Fruit fly (Drosophila melanogaster) whole organism, embryonic: Measurements from ENCODE around the gene Gr32a.

ENCODE experiments used
- B-H2 ChIP-seq: fragments of 200-800 bp; sonication (Bioruptor generic); optimal IDR thresholded peaks from 2 replicates; lab custom pipeline; 2018; ENCODE audit warnings: missing biosample characterization, mild to moderate bottlenecking, missing genetic modification characterization
- CG10267 ChIP-seq: fragments of 200-800 bp; sonication (Bioruptor generic); optimal IDR thresholded peaks from 2 replicates; lab custom pipeline; 2018; ENCODE audit warnings: missing biosample characterization, mild to moderate bottlenecking, missing genetic modification characterization, moderate library complexity
- CG10543 ChIP-seq: fragments of 200-800 bp; sonication (Bioruptor generic); optimal IDR thresholded peaks from 3 replicates; lab custom pipeline; 2017; ENCODE audit warnings: missing biosample characterization, mild to moderate bottlenecking, missing genetic modification characterization, moderate library complexity
- CG15011 ChIP-seq: fragments of 200-800 bp; sonication (Bioruptor generic); optimal IDR thresholded peaks from 3 replicates; lab custom pipeline; 2018; ENCODE audit warnings: missing biosample characterization, mild to moderate bottlenecking, missing genetic modification characterization
- CG16779 ChIP-seq: fragments of 200-800 bp; sonication (Bioruptor generic); IDR thresholded peaks from 2 replicates; pipeline ENCODE4 v1.3.6; 2022; ENCODE audit warnings: missing biosample characterization, missing genetic modification characterization
- CG17802 ChIP-seq: fragments of 200-800 bp; sonication (Bioruptor generic); optimal IDR thresholded peaks from 2 replicates; lab custom pipeline; 2018; ENCODE audit warnings: missing biosample characterization, mild to moderate bottlenecking, missing genetic modification characterization, moderate library complexity
- CG30020 ChIP-seq: fragments of 200-800 bp; optimal IDR thresholded peaks from 2 replicates; lab custom pipeline; 2019; ENCODE audit warnings: missing biosample characterization, mild to moderate bottlenecking, missing genetic modification characterization, moderate library complexity
- CG3065 ChIP-seq: fragments of 200-800 bp; sonication (Bioruptor generic); optimal IDR thresholded peaks from 2 replicates; lab custom pipeline; 2016; ENCODE audit warnings: missing biosample characterization, missing genetic modification characterization
- CG3281 ChIP-seq: fragments of 200-800 bp; sonication (Bioruptor generic); optimal IDR thresholded peaks from 3 replicates; lab custom pipeline; 2017; ENCODE audit warnings: missing biosample characterization, mild to moderate bottlenecking, missing genetic modification characterization
- CG33213 ChIP-seq: fragments of 200-800 bp; sonication (Bioruptor generic); optimal IDR thresholded peaks from 3 replicates; lab custom pipeline; 2016; ENCODE audit warnings: missing biosample characterization, missing genetic modification characterization
- CG42726 ChIP-seq: fragments of 200-800 bp; sonication (Bioruptor generic); IDR thresholded peaks from 2 replicates; pipeline ENCODE4 v1.3.6; 2022; ENCODE audit warnings: missing biosample characterization, missing genetic modification characterization; ENCODE audit not compliant: partially characterized antibody
- CG4424 ChIP-seq: fragments of 200-800 bp; sonication (Bioruptor generic); optimal IDR thresholded peaks from 3 replicates; lab custom pipeline; 2016; ENCODE audit warnings: missing biosample characterization, missing genetic modification characterization
- CG4707 ChIP-seq: fragments of 200-800 bp; sonication (Bioruptor generic); optimal IDR thresholded peaks from 2 replicates; lab custom pipeline; 2018; ENCODE audit warnings: missing biosample characterization, mild to moderate bottlenecking, missing genetic modification characterization, moderate library complexity
- CG5953 ChIP-seq: fragments of 200-800 bp; sonication (Bioruptor generic); IDR thresholded peaks from 2 replicates; pipeline ENCODE4 v1.3.6; 2022; ENCODE audit warnings: missing biosample characterization, missing genetic modification characterization
- CG7556 ChIP-seq: fragments of 200-800 bp; sonication (Bioruptor generic); optimal IDR thresholded peaks from 2 replicates; lab custom pipeline; 2017; ENCODE audit warnings: missing biosample characterization, mild to moderate bottlenecking, missing genetic modification characterization
- CG7786 ChIP-seq: fragments of 200-800 bp; sonication (Bioruptor generic); optimal IDR thresholded peaks from 2 replicates; lab custom pipeline; 2016; ENCODE audit warnings: missing biosample characterization, missing genetic modification characterization
- CG7963 ChIP-seq: fragments of 200-800 bp; sonication (Bioruptor generic); IDR thresholded peaks from 3 replicates; pipeline ENCODE4 v1.3.6; 2022; ENCODE audit warnings: missing biosample characterization, missing genetic modification characterization; ENCODE audit not compliant: partially characterized antibody
- CG9215 ChIP-seq: fragments of 200-800 bp; sonication (Bioruptor generic); IDR thresholded peaks from 2 replicates; pipeline ENCODE4 v1.3.6; 2022; ENCODE audit warnings: missing biosample characterization, missing genetic modification characterization
- CG9797 ChIP-seq: fragments of 200-800 bp; sonication (Bioruptor generic); optimal IDR thresholded peaks from 3 replicates; lab custom pipeline; 2018; ENCODE audit warnings: missing biosample characterization, mild to moderate bottlenecking, missing genetic modification characterization
- CkIIα-i1 ChIP-seq: fragments of 200-800 bp; sonication (Bioruptor generic); IDR thresholded peaks from 2 replicates; pipeline ENCODE4 v1.3.6; 2022; ENCODE audit warnings: missing biosample characterization, missing genetic modification characterization
- D19B ChIP-seq: fragments of 200-800 bp; sonication (Bioruptor generic); optimal IDR thresholded peaks from 2 replicates; lab custom pipeline; 2017; ENCODE audit warnings: missing biosample characterization, mild to moderate bottlenecking, missing genetic modification characterization
- Dad ChIP-seq: fragments of 200-800 bp; sonication (Bioruptor generic); optimal IDR thresholded peaks from 3 replicates; lab custom pipeline; 2016; ENCODE audit warnings: missing biosample characterization, missing genetic modification characterization
- Dll ChIP-seq: fragments of 200-800 bp; sonication (Bioruptor generic); IDR thresholded peaks from 4 replicates; pipeline ENCODE4 v1.3.6; 2022; ENCODE audit warnings: missing biosample characterization, missing genetic modification characterization; ENCODE audit not compliant: partially characterized antibody
- GATAe ChIP-seq: fragments of 200-800 bp; sonication (Bioruptor generic); conservative IDR thresholded peaks from 2 replicates; pipeline ENCODE4 v1.3.6; 2022; ENCODE audit warnings: missing biosample characterization, missing genetic modification characterization
- H2.0 ChIP-seq: fragments of 200-800 bp; sonication (Bioruptor generic); IDR thresholded peaks from 2 replicates; pipeline ENCODE4 v1.3.6; 2022; ENCODE audit warnings: missing biosample characterization, missing genetic modification characterization
- HmgD ChIP-seq: fragments of 200-800 bp; sonication (Bioruptor generic); optimal IDR thresholded peaks from 3 replicates; lab custom pipeline; 2016; ENCODE audit warnings: missing biosample characterization, missing genetic modification characterization
- Hr3 ChIP-seq: fragments of 200-800 bp; sonication (Bioruptor generic); optimal IDR thresholded peaks from 3 replicates; lab custom pipeline; 2016; ENCODE audit warnings: missing biosample characterization, missing genetic modification characterization
- Mad ChIP-seq: fragments of 200-800 bp; sonication (Bioruptor generic); optimal IDR thresholded peaks from 2 replicates; lab custom pipeline; 2016; ENCODE audit warnings: missing biosample characterization, missing genetic modification characterization
- Med ChIP-seq: fragments of 200-800 bp; sonication (Bioruptor generic); peaks from one replicate; lab custom pipeline; 2016; ENCODE audit warnings: missing biosample characterization, missing genetic modification characterization, mild to moderate bottlenecking, inconsistent platforms, moderate library complexity
- Myb ChIP-seq: fragments of 200-800 bp; sonication (Bioruptor generic); optimal IDR thresholded peaks from 2 replicates; lab custom pipeline; 2016; ENCODE audit warnings: missing biosample characterization, missing genetic modification characterization
- NFAT ChIP-seq: fragments of 200-800 bp; sonication (Bioruptor generic); IDR thresholded peaks from 2 replicates; pipeline ENCODE4 v1.3.6; 2022; ENCODE audit warnings: missing biosample characterization, missing genetic modification characterization
- Oli ChIP-seq: fragments of 200-800 bp; sonication (Bioruptor generic); optimal IDR thresholded peaks from 2 replicates; lab custom pipeline; 2018; ENCODE audit warnings: missing biosample characterization, mild to moderate bottlenecking, missing genetic modification characterization, moderate library complexity
- Ptx1 ChIP-seq: fragments of 200-800 bp; sonication (Bioruptor generic); IDR thresholded peaks from 2 replicates; pipeline ENCODE4 v1.3.6; 2022; ENCODE audit warnings: missing biosample characterization, missing genetic modification characterization
- Trl ChIP-seq, 3 experiments: fragments of >200 bp in 2 of 3; fragments of 200-800 bp in 1 of 3; sonication (Bioruptor generic) in 1 of 3; optimal IDR thresholded peaks; 2 replicates in 1 of 3; 3 replicates in 2 of 3; lab custom pipeline; 2016 to 2017; ENCODE audit warnings: missing biosample characterization in 1 of 3, missing genetic modification characterization in 1 of 3
- caup ChIP-seq: fragments of 200-800 bp; sonication (Bioruptor generic); optimal IDR thresholded peaks from 3 replicates; lab custom pipeline; 2017; ENCODE audit warnings: missing biosample characterization, mild to moderate bottlenecking, missing genetic modification characterization, moderate library complexity; ENCODE audit not compliant: severe bottlenecking
- chinmo ChIP-seq: fragments of 200-800 bp; sonication (Bioruptor generic); IDR thresholded peaks from 4 replicates; pipeline ENCODE4 v1.3.6; 2022; ENCODE audit warnings: missing biosample characterization, missing genetic modification characterization; ENCODE audit not compliant: partially characterized antibody
- en ChIP-seq: fragments of 200-800 bp; sonication (Bioruptor generic); optimal IDR thresholded peaks from 2 replicates; lab custom pipeline; 2016; ENCODE audit warnings: missing biosample characterization, missing genetic modification characterization
- gce ChIP-seq: fragments of 200-800 bp; sonication (Bioruptor generic); IDR thresholded peaks from 3 replicates; pipeline ENCODE4 v1.3.6; 2022; ENCODE audit warnings: missing biosample characterization, missing genetic modification characterization
- inv ChIP-seq: fragments of 200-800 bp; sonication (Bioruptor generic); IDR thresholded peaks from 2 replicates; pipeline ENCODE4 v1.3.6; 2022; ENCODE audit warnings: missing biosample characterization, missing genetic modification characterization; ENCODE audit not compliant: partially characterized antibody
- knrl ChIP-seq: fragments of 200-800 bp; sonication (Bioruptor generic); IDR thresholded peaks from 3 replicates; pipeline ENCODE4 v1.3.6; 2022; ENCODE audit warnings: missing biosample characterization, missing genetic modification characterization; ENCODE audit not compliant: partially characterized antibody
- nerfin-2 ChIP-seq: fragments of 200-800 bp; sonication (Bioruptor generic); IDR thresholded peaks from 2 replicates; pipeline ENCODE4 v1.3.6; 2022; ENCODE audit warnings: missing biosample characterization, missing genetic modification characterization; ENCODE audit not compliant: partially characterized antibody
- odd ChIP-seq: fragments of 200-800 bp; sonication (Bioruptor generic); optimal IDR thresholded peaks from 2 replicates; lab custom pipeline; 2017; ENCODE audit warnings: missing biosample characterization, mild to moderate bottlenecking, missing genetic modification characterization
- ttk ChIP-seq: fragments of 200-800 bp; sonication (Bioruptor generic); IDR thresholded peaks from 2 replicates; pipeline ENCODE4 v2.1.2; 2022; ENCODE audit warnings: missing biosample characterization, missing genetic modification characterization
- vvl ChIP-seq: fragments of 200-800 bp; sonication (Bioruptor generic); IDR thresholded peaks from 2 replicates; pipeline ENCODE4 v1.3.6; 2022; ENCODE audit warnings: missing biosample characterization, missing genetic modification characterization
- wdn ChIP-seq: fragments of 200-800 bp; sonication (Bioruptor generic); IDR thresholded peaks from 2 replicates; pipeline ENCODE4 v1.3.6; 2022; ENCODE audit warnings: missing biosample characterization, missing genetic modification characterization

Gene Gr32a

dm6 chr2L:11119966-11120517 lies 6.2 kb downstream of the Gr32a start, which contains the start of gene CG6230 (continued):
- TF ChIP-seq Myb (GFP tag; lab: Kevin White, UChicago) = peak; percentile 78
- TF ChIP-seq CG7556 (GFP tag; lab: Kevin White, UChicago) = no peak
- TF ChIP-seq CkIIα-i1 (GFP tag; lab: Robert Waterston, UW) = no peak
- TF ChIP-seq CG9797 (GFP tag; lab: Kevin White, UChicago) = peak; percentile 18
- TF ChIP-seq chinmo = no peak
- TF ChIP-seq knrl = peak; percentile 61; the same call in 2 of the 3 replicates
- TF ChIP-seq B-H2 (GFP tag; lab: Kevin White, UChicago) = no peak
- 0 out of 2 replicates have a peak, but pooled peaks have one; percentile 34 for TF ChIP-seq inv (GFP tag; lab: Robert Waterston, UW)
- TF ChIP-seq Dll (GFP tag; lab: Robert Waterston, UW) = peak; percentile 71; the same call in 2 of the 4 replicates
- peak; percentile 92 for TF ChIP-seq CG10267
- TF ChIP-seq CG7963 (GFP tag; lab: Robert Waterston, UW) = peak; percentile 11; the same call in 1 of the 3 replicates
- TF ChIP-seq, all 482 proteins: peak for 49

- peak; percentile 31 for TF ChIP-seq Med (GFP tag; lab: Kevin White, UChicago)
- no peak for TF ChIP-seq Mad (GFP tag; lab: Kevin White, UChicago)
- 0 out of 2 replicates have a peak, but pooled peaks have one; percentile 12 for TF ChIP-seq ttk
- TF ChIP-seq nerfin-2 (GFP tag; lab: Robert Waterston, UW) = 0 out of 2 replicates have a peak, but pooled peaks have one; percentile 23
- TF ChIP-seq, all 482 proteins: peak for 3
These were observed 7.8 kb downstream of the Gr32a start, which contains the start of gene Dnaaf4 for dm6 chr2L:11121614-11122013. TSS of gene Dnaaf4 (minus strand) at chr2L:11121714.

dm6 chr2L:11123499-11123898 lies 9.7 kb downstream of the Gr32a start, which contains the start of the genes Csl4 and Nup160:
TSS of gene Csl4 (minus strand) at chr2L:11123567.
TSS of gene Nup160 (plus strand) at chr2L:11123777.
- TF ChIP-seq Hr3 (GFP tag; lab: Kevin White, UChicago) (peak; percentile 71), CG5953 (0 out of 2 replicates have a peak, but pooled peaks have one; percentile 15), chinmo (no peak), CG17802 (tag; lab: Kevin White, UChicago) (peak; percentile 2), wdn (GFP tag; lab: Robert Waterston, UW) (peak; percentile 56; the same call in 1 of the 2 replicates), Oli (tag; lab: Kevin White, UChicago) (peak; percentile 51), CG42726 (no peak), CG16779 (peak; percentile 61; the same call in 1 of the 2 replicates), NFAT (GFP tag; lab: Robert Waterston, UW) (peak; percentile 65), Dad (GFP tag; lab: Kevin White, UChicago) (peak; percentile 79), CG3065 (GFP tag; lab: Kevin White, UChicago) (peak; percentile 38), gce (GFP tag; lab: Robert Waterston, UW) (no peak), CG7786 (GFP tag; lab: Kevin White, UChicago) (peak; percentile 88), Trl (optimal IDR thresholded peaks at IDR 0.05; lab: Kevin White, UChicago) (no peak), Trl (GFP tag; optimal IDR thresholded peaks at IDR 0.05; lab: Kevin White, UChicago) (peak; percentile 91), CG33213 (peak; percentile 78), CG10543 (GFP tag; lab: Kevin White, UChicago) (peak; percentile 36), odd (no peak), CG3281 (peak; percentile 72), GATAe (no peak), CG30020 (peak; percentile 73), CG9215 (GFP tag; lab: Robert Waterston, UW) (peak; percentile 53), Ptx1 (peak; percentile 74), D19B (GFP tag; lab: Kevin White, UChicago) (no peak), CG4424 (GFP tag; lab: Kevin White, UChicago) (peak; percentile 77), CG10267 (peak; percentile 97), CG4707 (no peak), CG15011 (GFP tag; lab: Kevin White, UChicago) (no peak), HmgD (GFP tag; lab: Kevin White, UChicago) (peak; percentile 73), caup (GFP tag; lab: Kevin White, UChicago) (peak; percentile 74), vvl (peak; percentile 87), H2.0 (peak; percentile 53; the same call in 1 of the 2 replicates), en (peak; percentile 46)
